Fruit fly (Drosophila melanogaster): ENCODE data around the gene CG15386.

The CG15386 gene

dm6 chr2L:2175930-2176643, 41.0 kb downstream of the CG15386 start (continued):
- TF ChIP-seq Atf-2 (GFP tag; optimal IDR thresholded peaks at IDR 0.05) (no peak), phol (tag; optimal IDR thresholded peaks at IDR 0.05) (peak; percentile 54), YL-1 (GFP tag; optimal IDR thresholded peaks at IDR 0.05) (no peak), tin (GFP tag; optimal IDR thresholded peaks at IDR 0.05) (no peak), Fer2 (tag; optimal IDR thresholded peaks at IDR 0.05) (no peak), jumu (GFP tag; optimal IDR thresholded peaks at IDR 0.05) (no peak), NfI (GFP tag; optimal IDR thresholded peaks at IDR 0.05) (peak; percentile 37), CG10565 (GFP tag; optimal IDR thresholded peaks at IDR 0.05) (no peak), CG18619 (GFP tag; optimal IDR thresholded peaks at IDR 0.05) (peak; percentile 53), Dll (GFP tag; IDR thresholded peaks at IDR 0.05; ENCODE audit: partially characterized antibody) (no peak), CG9609 (GFP tag; optimal IDR thresholded peaks at IDR 0.05) (no peak), Lhr (GFP tag; optimal IDR thresholded peaks at IDR 0.05) (no peak), dm (GFP tag; optimal IDR thresholded peaks at IDR 0.05) (no peak), sisA (GFP tag; IDR thresholded peaks at IDR 0.05) (no peak), CG4328 (GFP tag; optimal IDR thresholded peaks at IDR 0.05) (no peak), hb (GFP tag; IDR thresholded peaks at IDR 0.05; ENCODE audit: partially characterized antibody) (no peak), CG8924 (tag; optimal IDR thresholded peaks at IDR 0.05) (peak; percentile 50), her (GFP tag; optimal IDR thresholded peaks at IDR 0.05) (no peak), Dad (GFP tag; optimal IDR thresholded peaks at IDR 0.05) (no peak), CG6654 (GFP tag; optimal IDR thresholded peaks at IDR 0.05) (no peak), twi (tag; optimal IDR thresholded peaks at IDR 0.05) (no peak), grn (GFP tag; optimal IDR thresholded peaks at IDR 0.05) (no peak), exex (tag; optimal IDR thresholded peaks at IDR 0.05) (no peak), Dref (GFP tag; IDR thresholded peaks at IDR 0.05) (no peak), cg (GFP tag; optimal IDR thresholded peaks at IDR 0.05) (no peak), CG4282 (GFP tag; optimal IDR thresholded peaks at IDR 0.05) (no peak), ap (GFP tag; IDR thresholded peaks at IDR 0.05) (no peak), HLH54F (GFP tag; optimal IDR thresholded peaks at IDR 0.05) (no peak), bowl (GFP tag; IDR thresholded peaks at IDR 0.05) (no peak), Nf-YA (GFP tag; IDR thresholded peaks at IDR 0.05) (no peak), Abd-B (GFP tag; optimal IDR thresholded peaks at IDR 0.05) (peak; percentile 4), CG32772 (GFP tag; IDR thresholded peaks at IDR 0.05) (no peak), CG43689 (GFP tag; IDR thresholded peaks at IDR 0.05) (no peak), CTCF (GFP tag; optimal IDR thresholded peaks at IDR 0.05) (no peak), CG7556 (GFP tag; optimal IDR thresholded peaks at IDR 0.05) (peak; percentile 72), dmrt11E (tag; optimal IDR thresholded peaks at IDR 0.05) (no peak), pita (GFP tag; optimal IDR thresholded peaks at IDR 0.05) (no peak), Awh (GFP tag; IDR thresholded peaks at IDR 0.05) (no peak), CG8290 (GFP tag; optimal IDR thresholded peaks at IDR 0.05) (no peak), CG8290 (tag; optimal IDR thresholded peaks at IDR 0.05) (peak in 1 of 2 experiments; percentile 18), wek (GFP tag; optimal IDR thresholded peaks at IDR 0.05) (no peak), bbx (GFP tag; IDR thresholded peaks at IDR 0.05; ENCODE audit: partially characterized antibody) (no peak), Antp (GFP tag; optimal IDR thresholded peaks at IDR 0.05) (no peak), tio (GFP tag; optimal IDR thresholded peaks at IDR 0.05) (peak; percentile 50), bsh (GFP tag; optimal IDR thresholded peaks at IDR 0.05) (peak in 1 of 2 experiments; percentile 28), maf-S (GFP tag; optimal IDR thresholded peaks at IDR 0.05) (no peak), CG7928 (GFP tag; optimal IDR thresholded peaks at IDR 0.05) (no peak), CG3407 (GFP tag; optimal IDR thresholded peaks at IDR 0.05) (no peak), CG6854 (GFP tag; optimal IDR thresholded peaks at IDR 0.05) (peak; percentile 28), ken (GFP tag; IDR thresholded peaks at IDR 0.05) (no peak), CG1602 (GFP tag; optimal IDR thresholded peaks at IDR 0.05) (peak; percentile 18)

Data from whole organism, embryonic.